Worm (Caenorhabditis elegans): Measurements from ENCODE around the gene F35C5.12.
A peak's percentile ranks its signal among the peaks of the same experiment; 100 is the strongest.

Gene F35C5.12

ce11 chrII:12928241-12928640 lies 13.9 kb upstream of the F35C5.12 start, which contains the start of gene F58G1.3:
Gene F58G1.3 (minus strand): TSS chrII:12928341.
- TF ChIP-seq dao-5 (tag; optimal IDR thresholded peaks at IDR 0.05) (no peak), him-1 (tag; optimal IDR thresholded peaks at IDR 0.05) (no peak), W03F9.2 (tag; optimal IDR thresholded peaks at IDR 0.05) (no peak)

ce11 chrII:12925551-12925950 lies 11.2 kb upstream of the F35C5.12 start, which contains the start of gene F58G1.8:
Gene F58G1.8 (minus strand): TSS chrII:12925651.
- no peak for TF ChIP-seq dao-5 (tag; optimal IDR thresholded peaks at IDR 0.05)
- no peak for TF ChIP-seq him-1 (tag; optimal IDR thresholded peaks at IDR 0.05)
- no peak for TF ChIP-seq W03F9.2 (tag; optimal IDR thresholded peaks at IDR 0.05)

ce11 chrII:12923225-12923624 lies 8.9 kb upstream of the F35C5.12 start:
- TF ChIP-seq him-1 (tag; optimal IDR thresholded peaks at IDR 0.05), result no peak
- no peak for TF ChIP-seq dao-5 (tag; optimal IDR thresholded peaks at IDR 0.05)
- TF ChIP-seq W03F9.2 (tag; optimal IDR thresholded peaks at IDR 0.05), result no peak

ce11 chrII:12921478-12921877 lies 7.1 kb upstream of the F35C5.12 start:
- TF ChIP-seq W03F9.2 (tag; optimal IDR thresholded peaks at IDR 0.05) (no peak), dao-5 (tag; optimal IDR thresholded peaks at IDR 0.05) (no peak), him-1 (tag; optimal IDR thresholded peaks at IDR 0.05) (no peak)

ce11 chrII:12918960-12919553 lies 4.7 kb upstream of the F35C5.12 start, which contains the start of the genes F58G1.2 and wago-4:
Gene F58G1.2 (minus strand): TSS chrII:12919010.
Gene wago-4 (plus strand): TSS chrII:12919551.
- TF ChIP-seq W03F9.2 (tag; optimal IDR thresholded peaks at IDR 0.05) (peak; percentile 65), him-1 (tag; optimal IDR thresholded peaks at IDR 0.05) (no peak)

- no peak for TF ChIP-seq W03F9.2 (tag; optimal IDR thresholded peaks at IDR 0.05)
- TF ChIP-seq him-1 (tag; optimal IDR thresholded peaks at IDR 0.05), result no peak
Measured at ce11 chrII:12908779-12909178, 5.6 kb downstream of the F35C5.12 start, which contains the start of gene ddn-2. Gene ddn-2 (plus strand): TSS chrII:12909079.

- no peak for TF ChIP-seq W03F9.2 (tag; optimal IDR thresholded peaks at IDR 0.05)
- TF ChIP-seq him-1 (tag; optimal IDR thresholded peaks at IDR 0.05), result no peak
- TF ChIP-seq dao-5 (tag; optimal IDR thresholded peaks at IDR 0.05), result no peak
Measured at ce11 chrII:12907070-12907469, 7.3 kb downstream of the F35C5.12 start, which contains the start of gene nspb-11. Gene nspb-11 (plus strand): TSS chrII:12907370.

ce11 chrII:12904174-12904573 lies 10.2 kb downstream of the F35C5.12 start, which contains the start of gene clec-66:
Gene clec-66 (plus strand): TSS chrII:12904398.
- TF ChIP-seq him-1 (tag; optimal IDR thresholded peaks at IDR 0.05) (no peak), W03F9.2 (tag; optimal IDR thresholded peaks at IDR 0.05) (no peak), dao-5 (tag; optimal IDR thresholded peaks at IDR 0.05) (no peak)

ce11 chrII:12901025-12901424 lies 13.3 kb downstream of the F35C5.12 start, which contains the start of gene clec-65:
Gene clec-65 (plus strand): TSS chrII:12901325.
- TF ChIP-seq him-1 (tag; optimal IDR thresholded peaks at IDR 0.05), result no peak
- TF ChIP-seq W03F9.2 (tag; optimal IDR thresholded peaks at IDR 0.05), result no peak
- no peak for TF ChIP-seq dao-5 (tag; optimal IDR thresholded peaks at IDR 0.05)

- no peak for TF ChIP-seq dao-5 (tag; optimal IDR thresholded peaks at IDR 0.05)
- TF ChIP-seq him-1 (tag; optimal IDR thresholded peaks at IDR 0.05), result no peak
- TF ChIP-seq W03F9.2 (tag; optimal IDR thresholded peaks at IDR 0.05), result no peak
Measured at ce11 chrII:12897942-12898341, 16.4 kb downstream of the F35C5.12 start, which contains the start of gene clec-64. Gene clec-64 (plus strand): TSS chrII:12898242.

ce11 chrII:12897361-12897760 lies 17.0 kb downstream of the F35C5.12 start:
- no peak for TF ChIP-seq W03F9.2 (tag; optimal IDR thresholded peaks at IDR 0.05)
- TF ChIP-seq him-1 (tag; optimal IDR thresholded peaks at IDR 0.05), result no peak
- TF ChIP-seq dao-5 (tag; optimal IDR thresholded peaks at IDR 0.05), result no peak

- no peak for TF ChIP-seq dao-5 (tag; optimal IDR thresholded peaks at IDR 0.05)
- no peak for TF ChIP-seq W03F9.2 (tag; optimal IDR thresholded peaks at IDR 0.05)
- TF ChIP-seq him-1 (tag; optimal IDR thresholded peaks at IDR 0.05), result no peak
Measured at ce11 chrII:12896666-12897065, 17.7 kb downstream of the F35C5.12 start.

ce11 chrII:12895078-12895670 lies 19.2 kb downstream of the F35C5.12 start, which contains the start of the genes clec-62 and clec-63:
Gene clec-62 (minus strand): TSS chrII:12895128.
Gene clec-63 (plus strand): TSS chrII:12895638.
- TF ChIP-seq dao-5 (tag; optimal IDR thresholded peaks at IDR 0.05), result no peak
- TF ChIP-seq him-1 (tag; optimal IDR thresholded peaks at IDR 0.05), result no peak
- no peak for TF ChIP-seq W03F9.2 (tag; optimal IDR thresholded peaks at IDR 0.05)

ce11 chrII:12892407-12892806 lies 22.0 kb downstream of the F35C5.12 start:
- TF ChIP-seq dao-5 (tag; optimal IDR thresholded peaks at IDR 0.05), result no peak
- no peak for TF ChIP-seq W03F9.2 (tag; optimal IDR thresholded peaks at IDR 0.05)
- no peak for TF ChIP-seq him-1 (tag; optimal IDR thresholded peaks at IDR 0.05)

Data from whole organism, L4/young adult.